Worm (Caenorhabditis elegans): ENCODE results near the gene fan-1.

fan-1 gene

DNA sequence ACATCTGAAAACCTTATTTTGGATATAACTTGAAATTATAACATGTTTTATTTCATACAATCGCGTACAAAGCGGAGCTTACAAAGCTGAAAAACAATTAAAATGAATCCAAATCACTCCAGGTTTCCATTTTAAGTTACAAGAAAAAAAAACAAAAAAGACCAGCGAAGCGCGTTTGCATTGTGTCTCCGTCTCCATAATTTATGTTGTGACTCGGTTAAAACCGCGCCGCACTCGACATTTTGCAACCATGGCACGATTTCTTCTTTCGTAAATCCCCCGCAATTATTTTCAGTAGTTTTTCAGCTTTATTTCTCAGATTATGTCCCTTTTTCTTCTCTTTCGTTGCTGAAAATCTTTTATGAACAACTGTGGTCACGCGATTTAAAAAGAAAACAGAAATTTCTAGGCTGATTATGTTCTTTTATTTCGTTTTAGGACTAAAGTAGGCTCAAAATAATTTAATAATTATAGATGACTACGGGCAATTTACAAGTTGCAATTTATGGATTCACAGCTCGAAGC, 37.0 kb downstream of the fan-1 start, which contains the start of the genes F38A5.2 and dnj-11 (continued):
- no peak for TF ChIP-seq vab-7 (GFP tag; IDR thresholded peaks at IDR 0.05)
- TF ChIP-seq Y75B8A.6 (GFP tag; IDR thresholded peaks at IDR 0.05), result no peak
- peak; percentile 83 for TF ChIP-seq dve-1 (tag; optimal IDR thresholded peaks at IDR 0.05; ENCODE audit: insufficient read depth)
- TF ChIP-seq nhr-102 (tag; optimal IDR thresholded peaks at IDR 0.05), result no peak
- no peak for TF ChIP-seq ceh-62 (tag; optimal IDR thresholded peaks at IDR 0.05)
- TF ChIP-seq nhr-6 (tag; optimal IDR thresholded peaks at IDR 0.05), result peak; percentile 82
- no peak for TF ChIP-seq lim-7 (GFP tag; IDR thresholded peaks at IDR 0.05)
- TF ChIP-seq ceh-44 (GFP tag; IDR thresholded peaks at IDR 0.05), result no peak
- TF ChIP-seq hif-1 (tag; optimal IDR thresholded peaks at IDR 0.05), result peak in 1 of 2 experiments; percentile 55
- TF ChIP-seq mes-2 (tag; optimal IDR thresholded peaks at IDR 0.05; ENCODE audit: poor library complexity, severe bottlenecking), result peak; percentile 89
- TF ChIP-seq ZK546.5 (tag; optimal IDR thresholded peaks at IDR 0.05), result no peak
- no peak for TF ChIP-seq pqm-1 (tag; optimal IDR thresholded peaks at IDR 0.05)
- no peak for TF ChIP-seq nhr-76 (tag; optimal IDR thresholded peaks at IDR 0.05)
- TF ChIP-seq egl-27 (tag; optimal IDR thresholded peaks at IDR 0.05), result no peak
- TF ChIP-seq zip-2 (tag; optimal IDR thresholded peaks at IDR 0.05), result no peak
- TF ChIP-seq dmd-8 (GFP tag; IDR thresholded peaks at IDR 0.05), result no peak
- no peak for TF ChIP-seq lin-1 (GFP tag; IDR thresholded peaks at IDR 0.05)
- TF ChIP-seq tra-1 (GFP tag; IDR thresholded peaks at IDR 0.05), result 0 out of 2 replicates have a peak, but pooled peaks have one; percentile 12
- no peak for TF ChIP-seq daf-19 (GFP tag; conservative IDR thresholded peaks at IDR 0.05)
- TF ChIP-seq daf-12 (tag; optimal IDR thresholded peaks at IDR 0.05), result no peak
- no peak for TF ChIP-seq mdt-29 (GFP tag; IDR thresholded peaks at IDR 0.05)
- TF ChIP-seq nhr-11 (tag; optimal IDR thresholded peaks at IDR 0.05), result peak; percentile 50
- no peak for TF ChIP-seq zag-1 (tag; optimal IDR thresholded peaks at IDR 0.05)
- 0 out of 2 replicates have a peak, but pooled peaks have one; percentile 41 for TF ChIP-seq hmg-1.1 (GFP tag; IDR thresholded peaks at IDR 0.05)
- no peak for TF ChIP-seq nhr-237 (tag; optimal IDR thresholded peaks at IDR 0.05)
- no peak for TF ChIP-seq lin-29 (GFP tag; IDR thresholded peaks at IDR 0.05)
- TF ChIP-seq zfp-3 (GFP tag; conservative IDR thresholded peaks at IDR 0.05), result no peak
- no peak for TF ChIP-seq ceh-82 (tag; optimal IDR thresholded peaks at IDR 0.05)
- TF ChIP-seq dmd-6 (GFP tag; IDR thresholded peaks at IDR 0.05), result peak; percentile 34; the same call in 1 of the 2 replicates
- TF ChIP-seq snpc-4 (tag; optimal IDR thresholded peaks at IDR 0.05), result peak; percentile 43
- TF ChIP-seq nhr-28 (tag; optimal IDR thresholded peaks at IDR 0.05), result peak; percentile 59
- no peak for TF ChIP-seq madf-9 (GFP tag; conservative IDR thresholded peaks at IDR 0.05)
- TF ChIP-seq dpl-1 (GFP tag; optimal IDR thresholded peaks at IDR 0.05), result peak; percentile 80
- no peak for TF ChIP-seq Y48G9A.11 (GFP tag; IDR thresholded peaks at IDR 0.05)
- peak; percentile 67 for TF ChIP-seq nhr-77 (tag; optimal IDR thresholded peaks at IDR 0.05)
- no peak for TF ChIP-seq sdz-12 (GFP tag; optimal IDR thresholded peaks at IDR 0.05)
- TF ChIP-seq duxl-1 (tag; optimal IDR thresholded peaks at IDR 0.05; ENCODE audit: poor library complexity), result peak; percentile 26
- TF ChIP-seq F49E8.2 (tag; optimal IDR thresholded peaks at IDR 0.05; ENCODE audit: borderline replicate concordance), result no peak
- TF ChIP-seq hlh-11 (tag; optimal IDR thresholded peaks at IDR 0.05), result peak; percentile 58
- TF ChIP-seq mep-1 (tag; optimal IDR thresholded peaks at IDR 0.05), result peak; percentile 84
- no peak for TF ChIP-seq arid-1 (GFP tag; conservative IDR thresholded peaks at IDR 0.05)
- no peak for TF ChIP-seq nhr-41 (GFP tag; IDR thresholded peaks at IDR 0.05)
- no peak for TF ChIP-seq mdl-1 (tag; optimal IDR thresholded peaks at IDR 0.05)
- TF ChIP-seq lin-13 (GFP tag; optimal IDR thresholded peaks at IDR 0.05), result peak; percentile 50
- no peak for TF ChIP-seq mxl-3 (GFP tag; optimal IDR thresholded peaks at IDR 0.05)
- no peak for TF ChIP-seq zfp-2 (tag; optimal IDR thresholded peaks at IDR 0.05)
- TF ChIP-seq lin-39 (tag; optimal IDR thresholded peaks at IDR 0.05), result no peak
- peak; percentile 95 for TF ChIP-seq aha-1 (tag)
- no peak for TF ChIP-seq fos-1 (tag; optimal IDR thresholded peaks at IDR 0.05)
- no peak for TF ChIP-seq spr-3 (GFP tag; optimal IDR thresholded peaks at IDR 0.05)
- no peak for TF ChIP-seq lir-3 (tag; optimal IDR thresholded peaks at IDR 0.05)
- no peak for TF ChIP-seq ama-1 (optimal IDR thresholded peaks at IDR 0.05)

Measured in whole organism, L4 larva.